Fruit fly (Drosophila melanogaster): ENCODE data around the gene CG6761.

The CG6761 gene

DNA sequence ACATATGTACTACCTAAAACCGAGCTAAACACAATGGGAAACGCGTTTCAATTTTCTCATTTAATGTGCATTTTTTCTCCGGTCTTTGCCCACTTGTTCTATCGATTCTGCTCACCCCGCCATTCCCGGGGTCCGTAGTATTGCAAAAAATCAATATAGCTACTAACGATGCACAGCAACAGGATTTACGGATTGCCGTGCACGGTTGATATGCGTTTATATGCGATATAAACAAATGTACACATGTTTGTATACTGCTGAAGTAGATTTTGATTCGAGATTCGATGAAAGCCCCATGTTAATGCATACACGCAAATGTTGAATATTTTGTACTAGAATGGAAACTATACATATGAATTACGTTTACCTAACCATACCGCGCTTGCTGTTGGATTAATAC, 13.7 kb upstream of the CG6761 start:
- no peak for TF ChIP-seq gl (tag; optimal IDR thresholded peaks at IDR 0.05)
- TF ChIP-seq CG8159 (tag; optimal IDR thresholded peaks at IDR 0.05) = no peak
- no peak for TF ChIP-seq fd96Ca (GFP tag; IDR thresholded peaks at IDR 0.05)
- no peak for TF ChIP-seq CG34367 (tag; optimal IDR thresholded peaks at IDR 0.05)
- TF ChIP-seq EcR (GFP tag; optimal IDR thresholded peaks at IDR 0.05) = no peak
- no peak for TF ChIP-seq CG8301 (tag; optimal IDR thresholded peaks at IDR 0.05)
- TF ChIP-seq D1 (tag; optimal IDR thresholded peaks at IDR 0.05) = no peak

DNA sequence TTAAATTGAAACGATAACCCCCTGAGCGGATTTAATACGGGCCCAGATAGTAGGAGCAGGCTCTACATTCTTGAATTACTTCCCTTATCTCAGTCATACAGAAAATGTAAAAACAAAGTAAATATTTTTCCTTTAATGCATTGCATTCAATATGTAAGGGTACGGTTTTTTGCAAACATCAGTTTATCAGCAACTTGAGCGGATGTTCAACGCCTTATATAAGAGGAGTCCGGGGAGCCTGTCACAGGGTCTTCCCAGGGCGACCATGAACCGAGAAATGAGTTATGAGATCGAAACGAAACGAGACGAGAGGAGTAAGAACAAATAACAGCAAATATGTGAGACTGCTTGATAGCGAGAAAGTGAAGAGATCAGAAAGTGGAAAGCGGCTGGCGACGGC, 13.2 kb upstream of the CG6761 start:
- no peak for TF ChIP-seq CG32121 (GFP tag; IDR thresholded peaks at IDR 0.05)
- peak; percentile 88 for TF ChIP-seq EcR (GFP tag; optimal IDR thresholded peaks at IDR 0.05)
- TF ChIP-seq CG8301 (tag; optimal IDR thresholded peaks at IDR 0.05) = no peak
- no peak for TF ChIP-seq Pif1A (GFP tag; optimal IDR thresholded peaks at IDR 0.05)
- no peak for TF ChIP-seq CG13204 (GFP tag; optimal IDR thresholded peaks at IDR 0.05)
- TF ChIP-seq fd96Ca (GFP tag; IDR thresholded peaks at IDR 0.05) = no peak

DNA sequence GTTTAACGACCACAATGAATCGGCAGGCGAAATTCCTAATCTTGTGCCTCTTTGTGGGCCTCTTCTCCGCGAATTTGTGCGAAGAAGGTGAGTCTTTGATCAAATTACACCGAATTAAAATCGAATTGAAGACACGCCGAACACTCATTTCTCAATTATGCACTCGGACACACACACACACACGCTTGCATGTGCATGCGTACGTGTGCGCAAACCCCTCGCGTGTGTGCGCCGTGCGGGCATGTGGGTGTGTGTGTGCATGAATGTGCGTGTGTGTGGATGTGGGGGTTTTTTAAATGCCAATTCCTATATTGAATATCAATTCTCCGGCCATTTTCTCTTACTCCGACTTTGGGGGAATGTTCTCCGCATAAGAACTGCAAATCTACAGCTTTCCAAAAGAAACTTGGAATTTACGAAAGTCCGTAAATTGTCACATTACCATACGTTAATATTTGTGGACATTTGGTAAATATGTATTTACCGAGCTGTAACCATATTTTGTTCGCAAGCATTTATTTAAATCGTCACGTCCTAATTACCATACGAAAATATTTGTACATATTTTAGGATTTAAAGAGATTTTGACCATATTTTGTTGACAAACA, 11.2 kb upstream of the CG6761 start:
- no peak for TF ChIP-seq CG8159 (tag; optimal IDR thresholded peaks at IDR 0.05)
- 0 out of 2 replicates have a peak, but pooled peaks have one; percentile 2 for TF ChIP-seq Ets98B (GFP tag; IDR thresholded peaks at IDR 0.05)
- TF ChIP-seq Pif1B (GFP tag; optimal IDR thresholded peaks at IDR 0.05) = no peak
- no peak for TF ChIP-seq fd96Ca (GFP tag; IDR thresholded peaks at IDR 0.05)
- TF ChIP-seq CG4496 (GFP tag; IDR thresholded peaks at IDR 0.05) = 0 out of 3 replicates have a peak, but pooled peaks have one; percentile 23
- peak; percentile 3 for TF ChIP-seq EcR (GFP tag; optimal IDR thresholded peaks at IDR 0.05)

- TF ChIP-seq Ets98B (GFP tag; IDR thresholded peaks at IDR 0.05) = peak; percentile 2; the same call in 1 of the 2 replicates
- peak; percentile 78 for TF ChIP-seq CG9948 (tag; optimal IDR thresholded peaks at IDR 0.05)
- no peak for TF ChIP-seq rn (GFP tag; IDR thresholded peaks at IDR 0.05)
- TF ChIP-seq CG12605 (GFP tag; IDR thresholded peaks at IDR 0.05) = 0 out of 2 replicates have a peak, but pooled peaks have one; percentile 43
- no peak for TF ChIP-seq Pif1B (GFP tag; optimal IDR thresholded peaks at IDR 0.05)
- TF ChIP-seq CG8159 (tag; optimal IDR thresholded peaks at IDR 0.05) = peak; percentile 84
- TF ChIP-seq fd96Ca (GFP tag; IDR thresholded peaks at IDR 0.05) = peak; percentile 32; the same call in 1 of the 3 replicates
- TF ChIP-seq CG13204 (GFP tag; optimal IDR thresholded peaks at IDR 0.05) = no peak
- peak; percentile 63 for TF ChIP-seq CG8301 (tag; optimal IDR thresholded peaks at IDR 0.05)
- TF ChIP-seq CG17806 (tag; optimal IDR thresholded peaks at IDR 0.05) = peak; percentile 62
- TF ChIP-seq CG15710 (tag; optimal IDR thresholded peaks at IDR 0.05) = peak; percentile 83
- TF ChIP-seq EcR (GFP tag; optimal IDR thresholded peaks at IDR 0.05) = no peak
- peak; percentile 60 for TF ChIP-seq CG34367 (tag; optimal IDR thresholded peaks at IDR 0.05)
- TF ChIP-seq CG4496 (GFP tag; IDR thresholded peaks at IDR 0.05) = peak; percentile 43; the same call in 1 of the 3 replicates
- peak; percentile 54; the same call in 1 of the 2 replicates for TF ChIP-seq CG32121 (GFP tag; IDR thresholded peaks at IDR 0.05)
- TF ChIP-seq CG10348 (GFP tag; IDR thresholded peaks at IDR 0.05) = peak; percentile 21; the same call in 1 of the 2 replicates
- TF ChIP-seq gl (tag; optimal IDR thresholded peaks at IDR 0.05) = no peak
- TF ChIP-seq D1 (tag; optimal IDR thresholded peaks at IDR 0.05) = no peak
- peak; percentile 67 for TF ChIP-seq Snoo (tag; optimal IDR thresholded peaks at IDR 0.05)
- no peak for TF ChIP-seq Pif1A (GFP tag; optimal IDR thresholded peaks at IDR 0.05)
- TF ChIP-seq CG14655 (GFP tag; optimal IDR thresholded peaks at IDR 0.05) = no peak
These were observed 10.6 kb upstream of the CG6761 start, which contains the start of gene vsg for dm6 chr3L:9713828-9714536. Gene vsg (plus strand): TSS chr3L:9714324.

- TF ChIP-seq EcR (GFP tag; optimal IDR thresholded peaks at IDR 0.05) = peak; percentile 4
- TF ChIP-seq CG4496 (GFP tag; IDR thresholded peaks at IDR 0.05) = no peak
- TF ChIP-seq fd96Ca (GFP tag; IDR thresholded peaks at IDR 0.05) = 0 out of 3 replicates have a peak, but pooled peaks have one; percentile 34
These were observed 10.0 kb upstream of the CG6761 start, which contains the start of gene SH3PX1 for dm6 chr3L:9713383-9713827. Gene SH3PX1 (minus strand): TSS chr3L:9713827.

DNA sequence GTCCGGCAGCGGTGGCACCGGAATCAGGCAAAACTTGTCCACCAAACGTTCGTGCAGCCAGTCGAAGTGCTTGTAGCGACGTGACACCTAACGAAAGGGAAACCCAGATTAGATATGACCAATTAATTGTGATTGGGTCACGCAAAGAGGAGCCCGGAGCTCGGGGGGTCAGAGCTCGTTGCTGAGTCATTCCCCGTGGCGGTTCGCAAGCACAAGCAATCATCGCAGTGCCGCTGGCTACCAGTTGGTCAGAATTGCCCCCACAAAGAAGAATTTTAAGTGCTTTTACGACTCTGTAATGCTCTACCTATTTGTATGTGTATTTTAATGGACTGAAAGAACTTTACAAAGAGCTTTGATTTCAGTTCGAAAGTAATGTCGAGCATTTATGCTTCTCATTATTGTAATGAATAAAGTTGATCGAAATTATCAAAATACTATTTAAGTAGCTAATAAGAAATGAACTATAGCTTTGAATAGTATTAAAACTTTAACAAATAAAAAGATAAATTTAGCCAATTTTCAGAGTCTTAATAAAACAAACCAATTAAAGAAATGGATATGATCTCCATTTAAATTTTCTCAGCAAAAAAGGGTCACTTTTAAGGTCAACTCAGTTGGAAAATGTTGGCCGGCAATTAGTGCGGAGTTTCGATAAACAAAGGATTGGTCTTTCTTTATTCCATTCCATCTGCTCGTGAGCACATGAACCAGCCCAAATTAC, 8.8 kb upstream of the CG6761 start:
- TF ChIP-seq CG8159 (tag; optimal IDR thresholded peaks at IDR 0.05) = peak; percentile 2
- no peak for TF ChIP-seq CG9948 (tag; optimal IDR thresholded peaks at IDR 0.05)

Data from whole organism, pupa.